Fruit fly (Drosophila melanogaster) whole organism, embryonic: ENCODE measurements around the gene CG4452.

Source experiments
- CG10267 ChIP-seq: fragments of 200-800 bp; sonication (Bioruptor generic); optimal IDR thresholded peaks from 2 replicates; lab custom pipeline; 2018; ENCODE audit warnings: missing biosample characterization, mild to moderate bottlenecking, missing genetic modification characterization, moderate library complexity
- CG10274 ChIP-seq: fragments of 200-800 bp; sonication (Bioruptor generic); optimal IDR thresholded peaks from 3 replicates; lab custom pipeline; 2017; ENCODE audit warnings: missing biosample characterization, mild to moderate bottlenecking, missing genetic modification characterization
- CG11456 ChIP-seq: fragments of 200-800 bp; sonication (Bioruptor generic); IDR thresholded peaks from 3 replicates; pipeline ENCODE4 v1.3.6; 2022; ENCODE audit warnings: missing biosample characterization, missing genetic modification characterization
- CG11695 ChIP-seq: fragments of 200-800 bp; sonication (Bioruptor generic); IDR thresholded peaks from 3 replicates; pipeline ENCODE4 v1.3.6; 2022; ENCODE audit warnings: missing biosample characterization, missing genetic modification characterization
- CG12236 ChIP-seq: fragments of 200-800 bp; sonication (Bioruptor generic); optimal IDR thresholded peaks from 2 replicates; lab custom pipeline; 2016; ENCODE audit warnings: missing biosample characterization, missing genetic modification characterization
- CG13296 ChIP-seq: fragments of 200-800 bp; sonication (Bioruptor generic); optimal IDR thresholded peaks from 3 replicates; lab custom pipeline; 2018; ENCODE audit warnings: missing biosample characterization, mild to moderate bottlenecking, missing genetic modification characterization
- CG13624 ChIP-seq: fragments of 200-800 bp; sonication (Bioruptor generic); optimal IDR thresholded peaks from 2 replicates; lab custom pipeline; 2016; ENCODE audit warnings: missing biosample characterization, missing genetic modification characterization
- CG14667 ChIP-seq: fragments of 200-800 bp; sonication (Bioruptor generic); IDR thresholded peaks from 2 replicates; pipeline ENCODE4 v1.3.6; 2022; ENCODE audit warnings: missing biosample characterization, missing genetic modification characterization
- CG1647 ChIP-seq: fragments of 200-800 bp; sonication (Bioruptor generic); optimal IDR thresholded peaks from 3 replicates; lab custom pipeline; 2016; ENCODE audit warnings: missing biosample characterization, missing genetic modification characterization
- CG17361 ChIP-seq: fragments of 200-800 bp; sonication (Bioruptor generic); IDR thresholded peaks from 3 replicates; pipeline ENCODE4 v1.3.6; 2022; ENCODE audit warnings: missing biosample characterization, missing genetic modification characterization
- CG18599 ChIP-seq: fragments of 200-800 bp; sonication (Bioruptor generic); optimal IDR thresholded peaks from 3 replicates; lab custom pipeline; 2017; ENCODE audit warnings: missing biosample characterization, missing genetic modification characterization, mild to moderate bottlenecking, moderate library complexity, missing genetic modification reagents
- CG2116 ChIP-seq: fragments of 200-800 bp; sonication (Bioruptor generic); optimal IDR thresholded peaks from 3 replicates; lab custom pipeline; 2018; ENCODE audit warnings: missing biosample characterization, mild to moderate bottlenecking, missing genetic modification characterization
- CG2202 ChIP-seq: fragments of 200-800 bp; sonication (Bioruptor generic); optimal IDR thresholded peaks from 2 replicates; lab custom pipeline; 2018; ENCODE audit warnings: missing biosample characterization, mild to moderate bottlenecking, missing genetic modification characterization
- CG3163 ChIP-seq: fragments of 200-800 bp; sonication (Bioruptor generic); optimal IDR thresholded peaks from 3 replicates; lab custom pipeline; 2016; ENCODE audit warnings: missing biosample characterization, missing genetic modification characterization
- CG32767 ChIP-seq: fragments of 200-800 bp; sonication (Bioruptor generic); IDR thresholded peaks from 2 replicates; pipeline ENCODE4 v1.3.6; 2022; ENCODE audit warnings: missing biosample characterization, missing genetic modification characterization
- CG32772 ChIP-seq: fragments of 200-800 bp; sonication (Bioruptor generic); IDR thresholded peaks from 2 replicates; pipeline ENCODE4 v1.3.6; 2022; ENCODE audit warnings: missing biosample characterization, missing genetic modification characterization
- CG3838 ChIP-seq: fragments of 200-800 bp; sonication (Bioruptor generic); optimal IDR thresholded peaks from 3 replicates; lab custom pipeline; 2016; ENCODE audit warnings: missing biosample characterization, missing genetic modification characterization
- CG4617 ChIP-seq: fragments of 200-800 bp; sonication (Bioruptor generic); optimal IDR thresholded peaks from 3 replicates; lab custom pipeline; 2016; ENCODE audit warnings: missing biosample characterization, missing genetic modification characterization, borderline replicate concordance
- CG7745 ChIP-seq: fragments of 200-800 bp; sonication (Bioruptor generic); optimal IDR thresholded peaks from 2 replicates; lab custom pipeline; 2018; ENCODE audit warnings: missing biosample characterization, mild to moderate bottlenecking, missing genetic modification characterization, moderate library complexity
- CoRest ChIP-seq: fragments of 200-800 bp; sonication (Bioruptor generic); optimal IDR thresholded peaks from 3 replicates; lab custom pipeline; 2018; ENCODE audit warnings: missing biosample characterization, mild to moderate bottlenecking, missing genetic modification characterization, moderate library complexity
- Dfd ChIP-seq, 2 experiments: fragments of >200 bp; optimal IDR thresholded peaks; 2 replicates each; lab custom pipeline; 2017; ENCODE audit warnings: missing biosample characterization in 2 of 2, missing genetic modification characterization in 2 of 2
- E2f1 ChIP-seq: fragments of 200-800 bp; sonication (Bioruptor generic); IDR thresholded peaks from 2 replicates; pipeline ENCODE4 v1.3.6; 2022; ENCODE audit warnings: missing biosample characterization, missing genetic modification characterization
- Oli ChIP-seq: fragments of 200-800 bp; sonication (Bioruptor generic); optimal IDR thresholded peaks from 2 replicates; lab custom pipeline; 2018; ENCODE audit warnings: missing biosample characterization, mild to moderate bottlenecking, missing genetic modification characterization, moderate library complexity
- Side ChIP-seq: fragments of 200-800 bp; sonication (Bioruptor generic); optimal IDR thresholded peaks from 2 replicates; lab custom pipeline; 2016; ENCODE audit warnings: missing biosample characterization, missing genetic modification characterization
- Spps ChIP-seq: fragments of 200-800 bp; sonication (Bioruptor generic); optimal IDR thresholded peaks from 2 replicates; lab custom pipeline; 2018; ENCODE audit warnings: missing biosample characterization, mild to moderate bottlenecking, missing genetic modification characterization
- Tbp ChIP-seq: fragments of >200 bp; optimal IDR thresholded peaks from 2 replicates; lab custom pipeline; 2018; ENCODE audit warnings: missing biosample characterization, missing genetic modification characterization
- Xbp1 ChIP-seq: fragments of 200-800 bp; sonication (Bioruptor generic); optimal IDR thresholded peaks from 3 replicates; lab custom pipeline; 2016; ENCODE audit warnings: missing biosample characterization, mild to moderate bottlenecking, missing genetic modification characterization
- abd-A ChIP-seq: fragments of 200-800 bp; sonication (Bioruptor generic); optimal IDR thresholded peaks from 3 replicates; lab custom pipeline; 2019; ENCODE audit warnings: missing biosample characterization, mild to moderate bottlenecking, missing genetic modification characterization, moderate library complexity
- al ChIP-seq: fragments of 200-800 bp; sonication (Bioruptor generic); IDR thresholded peaks from 2 replicates; pipeline ENCODE4 v1.3.6; 2022; ENCODE audit warnings: missing biosample characterization, missing genetic modification characterization
- btn ChIP-seq: fragments of 200-800 bp; sonication (Bioruptor generic); optimal IDR thresholded peaks from 2 replicates; lab custom pipeline; 2016; ENCODE audit warnings: missing biosample characterization, missing genetic modification characterization
- ci ChIP-seq: fragments of 200-800 bp; sonication (Bioruptor generic); IDR thresholded peaks from 3 replicates; pipeline ENCODE4 v1.3.6; 2022; ENCODE audit warnings: missing biosample characterization, missing genetic modification characterization
- corto ChIP-seq: fragments of 200-800 bp; sonication (Bioruptor generic); optimal IDR thresholded peaks from 2 replicates; lab custom pipeline; 2016; ENCODE audit warnings: missing biosample characterization, mild to moderate bottlenecking, missing genetic modification characterization, moderate library complexity
- crol ChIP-seq: fragments of 200-800 bp; sonication (Bioruptor generic); IDR thresholded peaks from 2 replicates; pipeline ENCODE4 v1.3.6; 2022; ENCODE audit warnings: missing biosample characterization, missing genetic modification characterization
- da ChIP-seq: fragments of 200-800 bp; sonication (Bioruptor generic); optimal IDR thresholded peaks from 2 replicates; lab custom pipeline; 2016; ENCODE audit warnings: missing biosample characterization, missing genetic modification characterization
- insv ChIP-seq, 2 experiments: fragments of 200-800 bp; sonication (Bioruptor generic); optimal IDR thresholded peaks; 3 replicates each; lab custom pipeline; 2016 to 2018; ENCODE audit warnings: missing biosample characterization in 2 of 2, missing genetic modification characterization in 2 of 2
- klu ChIP-seq: fragments of 200-800 bp; sonication (Bioruptor generic); IDR thresholded peaks from 2 replicates; pipeline ENCODE4 v1.3.6; 2022; ENCODE audit warnings: missing biosample characterization, missing genetic modification characterization
- onecut ChIP-seq: fragments of 200-800 bp; sonication (Bioruptor generic); IDR thresholded peaks from 2 replicates; pipeline ENCODE4 v1.3.6; 2022; ENCODE audit warnings: missing biosample characterization, missing genetic modification characterization
- pan ChIP-seq, 4 experiments: fragments of >200 bp in 3 of 4; fragments of 200-800 bp in 1 of 4; sonication (Bioruptor generic) in 1 of 4; optimal IDR thresholded peaks in 3 of 4; IDR thresholded peaks in 1 of 4; 2 replicates each; pipeline versions ENCODE4 v1.3.6 to Lab custom; 2017 to 2022; ENCODE audit warnings: missing biosample characterization in 2 of 4, missing genetic modification characterization in 2 of 4, mixed read lengths in 1 of 4
- pho ChIP-seq: fragments of 200-800 bp; sonication (Bioruptor generic); optimal IDR thresholded peaks from 2 replicates; lab custom pipeline; 2016; ENCODE audit warnings: missing biosample characterization, missing genetic modification characterization
- pros ChIP-seq: fragments of 200-800 bp; sonication (Bioruptor generic); optimal IDR thresholded peaks from 3 replicates; lab custom pipeline; 2019; ENCODE audit warnings: missing biosample characterization, mild to moderate bottlenecking, missing genetic modification characterization, moderate library complexity
- psq ChIP-seq: fragments of 200-800 bp; sonication (Bioruptor generic); optimal IDR thresholded peaks from 2 replicates; lab custom pipeline; 2017; ENCODE audit warnings: missing biosample characterization, missing genetic modification characterization
- sc ChIP-seq, 3 experiments: fragments of >200 bp in 2 of 3; fragments of 200-800 bp in 1 of 3; sonication (Bioruptor generic) in 1 of 3; optimal IDR thresholded peaks; 2 replicates in 2 of 3; 3 replicates in 1 of 3; lab custom pipeline; 2017; ENCODE audit warnings: mild to moderate bottlenecking in 1 of 3, missing biosample characterization in 1 of 3, missing genetic modification characterization in 1 of 3, missing genetic modification reagents in 1 of 3
- schlank ChIP-seq: fragments of 200-800 bp; sonication (Bioruptor generic); optimal IDR thresholded peaks from 2 replicates; lab custom pipeline; 2018; ENCODE audit warnings: missing biosample characterization, mild to moderate bottlenecking, missing genetic modification characterization
- sens ChIP-seq: fragments of 200-800 bp; sonication (Bioruptor generic); peaks from one replicate; lab custom pipeline; 2016; ENCODE audit warnings: missing biosample characterization, missing genetic modification characterization
- seq ChIP-seq: fragments of 200-800 bp; sonication (Bioruptor generic); IDR thresholded peaks from 2 replicates; pipeline ENCODE4 v1.3.6; 2022; ENCODE audit warnings: missing biosample characterization, missing genetic modification characterization
- sob ChIP-seq: fragments of 200-800 bp; sonication (Bioruptor generic); IDR thresholded peaks from 2 replicates; pipeline ENCODE4 v1.3.6; 2022; ENCODE audit warnings: missing biosample characterization, missing genetic modification characterization
- sqz ChIP-seq: fragments of 200-800 bp; sonication (Bioruptor generic); optimal IDR thresholded peaks from 3 replicates; lab custom pipeline; 2018; ENCODE audit warnings: missing biosample characterization, mild to moderate bottlenecking, missing genetic modification characterization
- tna ChIP-seq: fragments of 200-800 bp; sonication (Bioruptor generic); IDR thresholded peaks from 2 replicates; pipeline ENCODE4 v1.3.6; 2022; ENCODE audit warnings: missing biosample characterization, missing genetic modification characterization; ENCODE audit not compliant: partially characterized antibody
- ttk ChIP-seq: fragments of 200-800 bp; sonication (Bioruptor generic); IDR thresholded peaks from 2 replicates; pipeline ENCODE4 v2.1.2; 2022; ENCODE audit warnings: missing biosample characterization, missing genetic modification characterization
- vfl ChIP-seq: fragments of 200-800 bp; sonication (Bioruptor generic); optimal IDR thresholded peaks from 2 replicates; lab custom pipeline; 2016; ENCODE audit warnings: missing biosample characterization, missing genetic modification characterization

The CG4452 gene

dm6 chr3L:9401354-9402156, 34.4 kb downstream of the CG4452 start (continued):
- no peak for TF ChIP-seq crol (GFP tag; lab: Robert Waterston, UW)
- TF ChIP-seq Spps, result no peak
- no peak for TF ChIP-seq psq (GFP tag; lab: Kevin White, UChicago)
- peak; percentile 70 for TF ChIP-seq pros (GFP tag; lab: Kevin White, UChicago)
- TF ChIP-seq CG14667 (GFP tag; lab: Robert Waterston, UW), result no peak
- TF ChIP-seq ttk (GFP tag; lab: Robert Waterston, UW), result no peak
- no peak for TF ChIP-seq onecut (GFP tag; lab: Robert Waterston, UW)
- no peak for TF ChIP-seq insv (GFP tag; optimal IDR thresholded peaks at IDR 0.05; lab: Kevin White, UChicago)
- TF ChIP-seq CG1647 (GFP tag; lab: Kevin White, UChicago), result no peak
- no peak for TF ChIP-seq CG3838 (GFP tag; lab: Kevin White, UChicago)
- TF ChIP-seq CG2116 (GFP tag; lab: Kevin White, UChicago), result no peak
- no peak for TF ChIP-seq pho (GFP tag; lab: Kevin White, UChicago)
- no peak for TF ChIP-seq schlank
- no peak for TF ChIP-seq Dfd (GFP tag; optimal IDR thresholded peaks at IDR 0.05; lab: Kevin White, UChicago)
- TF ChIP-seq btn (GFP tag; lab: Kevin White, UChicago), result no peak
- no peak for TF ChIP-seq Xbp1 (GFP tag; lab: Kevin White, UChicago)
- TF ChIP-seq CG10267 (tag; lab: Kevin White, UChicago), result no peak
- TF ChIP-seq CG32772, result no peak
- no peak for TF ChIP-seq sens (GFP tag; lab: Kevin White, UChicago)
- TF ChIP-seq CG13296 (GFP tag; lab: Kevin White, UChicago), result no peak
- TF ChIP-seq da, result no peak
- no peak for TF ChIP-seq CG12236 (GFP tag; lab: Kevin White, UChicago)
- TF ChIP-seq CG18599 (GFP tag; lab: Kevin White, UChicago), result no peak
- TF ChIP-seq al (GFP tag; lab: Robert Waterston, UW), result no peak
- no peak for TF ChIP-seq sob (GFP tag; lab: Robert Waterston, UW)
- TF ChIP-seq CG3163, result no peak
- no peak for TF ChIP-seq CG2202 (tag; lab: Kevin White, UChicago)
- TF ChIP-seq CG10274 (GFP tag; lab: Kevin White, UChicago), result no peak
- TF ChIP-seq Side (GFP tag; lab: Kevin White, UChicago), result no peak
- TF ChIP-seq klu, result no peak
- TF ChIP-seq CoRest (tag; lab: Kevin White, UChicago), result no peak
- TF ChIP-seq seq (GFP tag; lab: Robert Waterston, UW), result peak; percentile 49; the same call in 1 of the 2 replicates
- no peak for TF ChIP-seq corto
- TF ChIP-seq sqz (GFP tag; lab: Kevin White, UChicago), result peak; percentile 22
- TF ChIP-seq CG11695 (GFP tag; lab: Robert Waterston, UW), result 0 out of 3 replicates have a peak, but pooled peaks have one; percentile 6
- TF ChIP-seq sc (optimal IDR thresholded peaks at IDR 0.05; lab: Kevin White, UChicago), result no peak
- TF ChIP-seq sc (GFP tag; optimal IDR thresholded peaks at IDR 0.05; lab: Kevin White, UChicago), result no peak
- TF ChIP-seq CG32767 (GFP tag; lab: Robert Waterston, UW), result peak; percentile 22; the same call in 1 of the 2 replicates
- TF ChIP-seq abd-A (tag; lab: Kevin White, UChicago), result no peak
- TF ChIP-seq E2f1, result no peak
- no peak for TF ChIP-seq tna (GFP tag; lab: Robert Waterston, UW)
- TF ChIP-seq Tbp, result no peak
- TF ChIP-seq CG7745 (tag; lab: Kevin White, UChicago), result no peak
- no peak for TF ChIP-seq CG4617 (GFP tag; lab: Kevin White, UChicago)
- no peak for TF ChIP-seq CG17361 (GFP tag; lab: Robert Waterston, UW)
- no peak for TF ChIP-seq Oli (tag; lab: Kevin White, UChicago)
- TF ChIP-seq CG11456, result no peak
- TF ChIP-seq vfl, result no peak
- no peak for TF ChIP-seq CG13624 (GFP tag; lab: Kevin White, UChicago)
- no peak for TF ChIP-seq pan (optimal IDR thresholded peaks at IDR 0.05; lab: Kevin White, UChicago)
- no peak for TF ChIP-seq pan (GFP tag; optimal IDR thresholded peaks at IDR 0.05 in 1 of 2, IDR thresholded peaks at IDR 0.05 in 1 of 2)
- no peak for TF ChIP-seq ci (GFP tag; lab: Robert Waterston, UW)
